Worm (Caenorhabditis elegans) whole organism, early embryonic: Measurements from ENCODE around the gene F59F3.6.

Experiments
- F13C5.2 ChIP-seq: sonication (generic microtip); optimal IDR thresholded peaks from 2 replicates; lab custom pipeline; 2017; ENCODE audit warnings: mild to moderate bottlenecking, missing genetic modification characterization, inconsistent platforms, missing compliant biosample characterization
- ama-1 ChIP-seq: fragments of 150-350 bp; optimal IDR thresholded peaks from 2 replicates; lab custom pipeline; 2014
- ceh-13 ChIP-seq: fragments of 200-800 bp; sonication (Bioruptor generic); optimal IDR thresholded peaks from 2 replicates; lab custom pipeline; 2018; ENCODE audit warnings: mild to moderate bottlenecking, missing genetic modification characterization, missing compliant biosample characterization
- ceh-36 ChIP-seq: sonication (generic microtip); optimal IDR thresholded peaks from 2 replicates; lab custom pipeline; 2016; ENCODE audit warnings: missing genetic modification characterization, inconsistent platforms, missing compliant biosample characterization
- ets-7 ChIP-seq: sonication (generic microtip); optimal IDR thresholded peaks from 2 replicates; lab custom pipeline; 2016; ENCODE audit warnings: missing genotype, missing genetic modification characterization, missing compliant biosample characterization
- flt-1 ChIP-seq: fragments of 200-800 bp; sonication (Bioruptor generic); IDR thresholded peaks from 2 replicates; pipeline ENCODE4 v1.3.6; 2022; ENCODE audit warnings: missing genetic modification characterization, missing compliant biosample characterization
- hmg-4 ChIP-seq: fragments of 200-800 bp; sonication (Bioruptor generic); optimal IDR thresholded peaks from 2 replicates; lab custom pipeline; 2018; ENCODE audit warnings: mild to moderate bottlenecking, missing genetic modification characterization, missing compliant biosample characterization
- sea-1 ChIP-seq: fragments of 200-800 bp; sonication (Bioruptor generic); conservative IDR thresholded peaks from 2 replicates; pipeline ENCODE4 v1.3.6; 2022; ENCODE audit warnings: missing genetic modification characterization, missing compliant biosample characterization

- TF ChIP-seq flt-1 (GFP tag; lab: Robert Waterston, UW) (no peak), ets-7 (tag; lab: Kevin White, UChicago) (no peak), ama-1 (lab: Kevin White, UChicago) (no peak), ceh-36 (tag; lab: Kevin White, UChicago) (no peak), sea-1 (GFP tag; lab: Robert Waterston, UW) (no peak), hmg-4 (no peak), F13C5.2 (tag; lab: Kevin White, UChicago) (no peak), ceh-13 (GFP tag; lab: Kevin White, UChicago) (no peak)
Observed at ce11 chrX:10959136-10959535, 39.9 kb downstream of the F59F3.6 start, which contains the start of gene K09C8.2.
